Fruit fly (Drosophila melanogaster) whole organism, embryonic: ENCODE measurements around the gene CG31661.

ENCODE experiments used
- Ada2b ChIP-seq: fragments of 200-800 bp; sonication (Bioruptor generic); IDR thresholded peaks from 2 replicates; pipeline ENCODE4 v1.3.6; 2022; ENCODE audit warnings: missing biosample characterization, missing genetic modification characterization
- Adf1 ChIP-seq: fragments of 200-800 bp; sonication (Bioruptor generic); IDR thresholded peaks from 2 replicates; pipeline ENCODE4 v1.3.6; 2022; ENCODE audit warnings: missing biosample characterization, missing genetic modification characterization
- CG10565 ChIP-seq: fragments of 200-800 bp; sonication (Bioruptor generic); optimal IDR thresholded peaks from 3 replicates; lab custom pipeline; 2016; ENCODE audit warnings: missing biosample characterization, mild to moderate bottlenecking, missing genetic modification characterization
- CG11093 ChIP-seq: fragments of 200-800 bp; sonication (Bioruptor generic); IDR thresholded peaks from 3 replicates; pipeline ENCODE4 v1.3.6; 2022; ENCODE audit warnings: missing biosample characterization, missing genetic modification characterization
- CG11560 ChIP-seq: fragments of 200-800 bp; sonication (Bioruptor generic); IDR thresholded peaks from 3 replicates; pipeline ENCODE4 v1.3.6; 2022; ENCODE audit warnings: missing biosample characterization, missing genetic modification characterization
- CG12769 ChIP-seq: fragments of 200-800 bp; sonication (Bioruptor generic); optimal IDR thresholded peaks from 2 replicates; lab custom pipeline; 2019; ENCODE audit warnings: missing biosample characterization, mild to moderate bottlenecking, missing genetic modification characterization, moderate library complexity
- CG13624 ChIP-seq: fragments of 200-800 bp; sonication (Bioruptor generic); optimal IDR thresholded peaks from 2 replicates; lab custom pipeline; 2016; ENCODE audit warnings: missing biosample characterization, missing genetic modification characterization
- CG14050 ChIP-seq: fragments of 200-800 bp; sonication (Bioruptor generic); IDR thresholded peaks from 3 replicates; pipeline ENCODE4 v1.3.6; 2022; ENCODE audit warnings: missing biosample characterization, missing genetic modification characterization
- CG14710 ChIP-seq: fragments of 200-800 bp; sonication (Bioruptor generic); optimal IDR thresholded peaks from 3 replicates; lab custom pipeline; 2019; ENCODE audit warnings: missing biosample characterization, mild to moderate bottlenecking, missing genetic modification characterization, moderate library complexity
- CG15269 ChIP-seq: fragments of 200-800 bp; sonication (Bioruptor generic); optimal IDR thresholded peaks from 2 replicates; lab custom pipeline; 2018; ENCODE audit warnings: missing biosample characterization, mild to moderate bottlenecking, missing genetic modification characterization, moderate library complexity
- CG1529 ChIP-seq: fragments of 200-800 bp; sonication (Bioruptor generic); optimal IDR thresholded peaks from 3 replicates; lab custom pipeline; 2018; ENCODE audit warnings: missing biosample characterization, missing genetic modification characterization
- CG15479 ChIP-seq: fragments of 200-800 bp; sonication (Bioruptor generic); optimal IDR thresholded peaks from 3 replicates; lab custom pipeline; 2019; ENCODE audit warnings: missing biosample characterization, mild to moderate bottlenecking, missing genetic modification characterization, moderate library complexity
- CG1603 ChIP-seq: fragments of 200-800 bp; sonication (Bioruptor generic); optimal IDR thresholded peaks from 2 replicates; lab custom pipeline; 2019; ENCODE audit warnings: missing biosample characterization, mild to moderate bottlenecking, missing genetic modification characterization, moderate library complexity
- CG16815 ChIP-seq: fragments of 200-800 bp; sonication (Bioruptor generic); optimal IDR thresholded peaks from 3 replicates; lab custom pipeline; 2017; ENCODE audit warnings: missing biosample characterization, mild to moderate bottlenecking, missing genetic modification characterization
- CG17829 ChIP-seq: fragments of 200-800 bp; optimal IDR thresholded peaks from 2 replicates; lab custom pipeline; 2019; ENCODE audit warnings: missing biosample characterization, mild to moderate bottlenecking, missing genetic modification characterization, moderate library complexity
- CG2129 ChIP-seq: fragments of 200-800 bp; sonication (Bioruptor generic); IDR thresholded peaks from 2 replicates; pipeline ENCODE4 v1.3.6; 2022; ENCODE audit warnings: missing biosample characterization, missing genetic modification characterization; ENCODE audit not compliant: partially characterized antibody
- CG2712 ChIP-seq: fragments of 200-800 bp; optimal IDR thresholded peaks from 3 replicates; lab custom pipeline; 2019; ENCODE audit warnings: missing biosample characterization, mild to moderate bottlenecking, missing genetic modification characterization, moderate library complexity
- CG30431 ChIP-seq: fragments of 200-800 bp; sonication (Bioruptor generic); optimal IDR thresholded peaks from 2 replicates; lab custom pipeline; 2017; ENCODE audit warnings: missing biosample characterization, missing genetic modification characterization
- CG33557 ChIP-seq: fragments of 200-800 bp; sonication (Bioruptor generic); optimal IDR thresholded peaks from 2 replicates; lab custom pipeline; 2019; ENCODE audit warnings: missing biosample characterization, mild to moderate bottlenecking, missing genetic modification characterization, moderate library complexity
- CG34224 ChIP-seq: fragments of 200-800 bp; sonication (Bioruptor generic); IDR thresholded peaks from 3 replicates; pipeline ENCODE4 v1.3.6; 2022; ENCODE audit warnings: missing biosample characterization, missing genetic modification characterization; ENCODE audit not compliant: partially characterized antibody
- CG4404 ChIP-seq: fragments of 200-800 bp; sonication (Bioruptor generic); IDR thresholded peaks from 2 replicates; pipeline ENCODE4 v1.3.6; 2022; ENCODE audit warnings: missing biosample characterization, missing genetic modification characterization
- CG4820 ChIP-seq: fragments of 200-800 bp; sonication (Bioruptor generic); optimal IDR thresholded peaks from 3 replicates; lab custom pipeline; 2016; ENCODE audit warnings: missing biosample characterization, missing genetic modification characterization
- CG6175 ChIP-seq: fragments of 200-800 bp; sonication (Bioruptor generic); IDR thresholded peaks from 3 replicates; pipeline ENCODE4 v1.3.6; 2022; ENCODE audit warnings: missing biosample characterization, missing genetic modification characterization
- CG6254 ChIP-seq: fragments of 200-800 bp; sonication (Bioruptor generic); optimal IDR thresholded peaks from 3 replicates; lab custom pipeline; 2017; ENCODE audit warnings: mild to moderate bottlenecking, missing biosample characterization, missing genetic modification reagents, missing genetic modification characterization
- CG6791 ChIP-seq: fragments of 200-800 bp; sonication (Bioruptor generic); IDR thresholded peaks from 3 replicates; pipeline ENCODE4 v1.3.6; 2022; ENCODE audit warnings: missing biosample characterization, missing genetic modification characterization; ENCODE audit not compliant: partially characterized antibody
- CG7372 ChIP-seq: fragments of 200-800 bp; sonication (Bioruptor generic); IDR thresholded peaks from 2 replicates; pipeline ENCODE4 v1.3.6; 2022; ENCODE audit warnings: missing biosample characterization, missing genetic modification characterization
- Chrac-16 ChIP-seq: fragments of 200-800 bp; sonication (Bioruptor generic); optimal IDR thresholded peaks from 3 replicates; lab custom pipeline; 2016; ENCODE audit warnings: missing biosample characterization, missing genetic modification characterization
- D19A ChIP-seq: fragments of 200-800 bp; optimal IDR thresholded peaks from 3 replicates; lab custom pipeline; 2019; ENCODE audit warnings: missing biosample characterization, mild to moderate bottlenecking, missing genetic modification characterization, moderate library complexity
- Dfd ChIP-seq, 2 experiments: fragments of >200 bp; optimal IDR thresholded peaks; 2 replicates each; lab custom pipeline; 2017; ENCODE audit warnings: missing biosample characterization in 2 of 2, missing genetic modification characterization in 2 of 2
- E2f1 ChIP-seq: fragments of 200-800 bp; sonication (Bioruptor generic); IDR thresholded peaks from 2 replicates; pipeline ENCODE4 v1.3.6; 2022; ENCODE audit warnings: missing biosample characterization, missing genetic modification characterization
- HmgZ ChIP-seq: fragments of 200-800 bp; sonication (Bioruptor generic); optimal IDR thresholded peaks from 2 replicates; lab custom pipeline; 2018; ENCODE audit warnings: missing biosample characterization, mild to moderate bottlenecking, missing genetic modification characterization
- Jarid2 ChIP-seq: fragments of 200-800 bp; sonication (Bioruptor generic); optimal IDR thresholded peaks from 3 replicates; lab custom pipeline; 2017; ENCODE audit warnings: mild to moderate bottlenecking, missing biosample characterization, missing genetic modification reagents, missing genetic modification characterization
- Mrtf ChIP-seq: fragments of 200-800 bp; sonication (Bioruptor generic); IDR thresholded peaks from 3 replicates; pipeline ENCODE4 v1.3.6; 2022; ENCODE audit warnings: missing biosample characterization, missing genetic modification characterization
- NK7.1 ChIP-seq: fragments of 200-800 bp; sonication (Bioruptor generic); optimal IDR thresholded peaks from 3 replicates; lab custom pipeline; 2016; ENCODE audit warnings: missing biosample characterization, missing genetic modification characterization
- Rfx ChIP-seq: fragments of 200-800 bp; sonication (Bioruptor generic); IDR thresholded peaks from 2 replicates; pipeline ENCODE4 v1.3.6; 2022; ENCODE audit warnings: missing biosample characterization, missing genetic modification characterization
- Scr ChIP-seq: fragments of 200-800 bp; sonication (Bioruptor generic); IDR thresholded peaks from 2 replicates; pipeline ENCODE4 v1.3.6; 2022; ENCODE audit warnings: missing biosample characterization, missing genetic modification characterization; ENCODE audit not compliant: partially characterized antibody
- Ssrp ChIP-seq: fragments of 200-800 bp; sonication (Bioruptor generic); optimal IDR thresholded peaks from 2 replicates; lab custom pipeline; 2018; ENCODE audit warnings: missing biosample characterization, mild to moderate bottlenecking, missing genetic modification characterization, moderate library complexity
- Xrp1 ChIP-seq: fragments of 200-800 bp; sonication (Bioruptor generic); IDR thresholded peaks from 2 replicates; pipeline ENCODE4 v1.3.6; 2022; ENCODE audit warnings: missing biosample characterization, missing genetic modification characterization
- ci ChIP-seq: fragments of 200-800 bp; sonication (Bioruptor generic); IDR thresholded peaks from 3 replicates; pipeline ENCODE4 v1.3.6; 2022; ENCODE audit warnings: missing biosample characterization, missing genetic modification characterization
- dpn ChIP-seq, 2 experiments: fragments of 200-800 bp; sonication (Bioruptor generic); optimal IDR thresholded peaks; 3 replicates each; lab custom pipeline; 2016; ENCODE audit warnings: missing biosample characterization in 2 of 2, missing genetic modification characterization in 2 of 2
- fd96Cb ChIP-seq: fragments of 200-800 bp; sonication (Bioruptor generic); optimal IDR thresholded peaks from 2 replicates; lab custom pipeline; 2018; ENCODE audit warnings: missing biosample characterization, mild to moderate bottlenecking, missing genetic modification characterization, moderate library complexity
- gem ChIP-seq: fragments of 200-800 bp; sonication (Bioruptor generic); optimal IDR thresholded peaks from 2 replicates; lab custom pipeline; 2019; ENCODE audit warnings: missing biosample characterization, mild to moderate bottlenecking, missing genetic modification characterization, moderate library complexity
- gsb-n ChIP-seq: fragments of 200-800 bp; sonication (Bioruptor generic); optimal IDR thresholded peaks from 3 replicates; lab custom pipeline; 2018; ENCODE audit warnings: missing biosample characterization, mild to moderate bottlenecking, missing genetic modification characterization
- ken ChIP-seq: fragments of 200-800 bp; sonication (Bioruptor generic); IDR thresholded peaks from 3 replicates; pipeline ENCODE4 v1.3.6; 2022; ENCODE audit warnings: missing biosample characterization, missing genetic modification characterization
- lola ChIP-seq, 3 experiments: fragments of >200 bp in 2 of 3; fragments of 200-800 bp in 1 of 3; sonication (Bioruptor generic) in 1 of 3; optimal IDR thresholded peaks; 2 replicates each; lab custom pipeline; 2017 to 2019; ENCODE audit warnings: missing biosample characterization in 3 of 3, missing genetic modification characterization in 3 of 3, mild to moderate bottlenecking in 1 of 3, moderate library complexity in 1 of 3
- prd ChIP-seq, 3 experiments: fragments of >200 bp in 2 of 3; fragments of 200-800 bp in 1 of 3; sonication (Bioruptor generic) in 1 of 3; optimal IDR thresholded peaks in 2 of 3; IDR thresholded peaks in 1 of 3; 2 replicates in 2 of 3; 3 replicates in 1 of 3; pipeline versions ENCODE4 v1.3.6 to Lab custom; 2017 to 2022; ENCODE audit warnings: missing biosample characterization in 1 of 3, missing genetic modification characterization in 1 of 3
- sens ChIP-seq: fragments of 200-800 bp; sonication (Bioruptor generic); peaks from one replicate; lab custom pipeline; 2016; ENCODE audit warnings: missing biosample characterization, missing genetic modification characterization
- tio ChIP-seq: fragments of 200-800 bp; sonication (Bioruptor generic); optimal IDR thresholded peaks from 2 replicates; lab custom pipeline; 2017; ENCODE audit warnings: missing biosample characterization, missing genetic modification characterization, inconsistent platforms
- trem ChIP-seq: fragments of 200-800 bp; optimal IDR thresholded peaks from 3 replicates; lab custom pipeline; 2019; ENCODE audit warnings: missing biosample characterization, mild to moderate bottlenecking, missing genetic modification characterization, moderate library complexity
- vnd ChIP-seq: fragments of 200-800 bp; sonication (Bioruptor generic); IDR thresholded peaks from 3 replicates; pipeline ENCODE4 v1.3.6; 2022; ENCODE audit warnings: missing biosample characterization, missing genetic modification characterization; ENCODE audit not compliant: partially characterized antibody

The CG31661 gene

DNA sequence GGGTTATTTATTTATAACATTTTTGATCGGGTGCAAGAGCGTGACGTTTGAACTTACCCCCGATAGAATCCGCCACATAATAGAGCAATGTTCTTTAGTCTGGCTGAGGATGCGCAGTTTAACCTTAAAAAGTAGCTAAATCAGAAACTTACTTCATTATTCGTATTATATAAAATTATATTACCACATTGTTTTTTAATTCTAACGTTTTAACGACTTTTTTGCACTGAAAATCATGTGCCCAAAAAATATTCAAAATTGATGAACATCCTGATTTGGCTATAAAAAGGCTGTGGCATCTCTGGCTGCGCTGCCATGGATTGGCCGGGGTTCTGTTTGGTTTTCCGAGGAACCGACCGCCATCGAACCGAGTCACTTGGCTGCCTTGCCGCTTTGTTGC lies 27.0 kb upstream of the CG31661 start (continued):
- TF ChIP-seq CG34224 (GFP tag; lab: Robert Waterston, UW), result no peak
- TF ChIP-seq CG15269 (tag; lab: Kevin White, UChicago), result no peak
- no peak for TF ChIP-seq CG30431 (GFP tag; lab: Kevin White, UChicago)
- no peak for TF ChIP-seq fd96Cb (tag; lab: Kevin White, UChicago)
- no peak for TF ChIP-seq CG13624
- peak; percentile 15 for TF ChIP-seq Chrac-16 (GFP tag; lab: Kevin White, UChicago)
- TF ChIP-seq Scr (GFP tag; lab: Robert Waterston, UW), result no peak
- peak; percentile 7 for TF ChIP-seq CG1603
- TF ChIP-seq prd (optimal IDR thresholded peaks at IDR 0.05; lab: Kevin White, UChicago), result no peak
- peak; percentile 42; the same call in 2 of the 3 replicates for TF ChIP-seq prd (GFP tag; IDR thresholded peaks at IDR 0.05; lab: Robert Waterston, UW)
- no peak for TF ChIP-seq CG4820 (GFP tag; lab: Kevin White, UChicago)
- TF ChIP-seq gem (tag; lab: Kevin White, UChicago), result peak; percentile 60
- TF ChIP-seq CG16815, result no peak
- no peak for TF ChIP-seq trem
- TF ChIP-seq CG11560, result no peak
- no peak for TF ChIP-seq Mrtf (GFP tag; lab: Robert Waterston, UW)
- TF ChIP-seq CG14050 (GFP tag; lab: Robert Waterston, UW), result no peak
- TF ChIP-seq E2f1 (GFP tag; lab: Robert Waterston, UW), result no peak
- no peak for TF ChIP-seq CG11093 (GFP tag; lab: Robert Waterston, UW)
- peak; percentile 33 for TF ChIP-seq CG14710 (tag; lab: Kevin White, UChicago)
- no peak for TF ChIP-seq CG6254 (GFP tag; lab: Kevin White, UChicago)
- no peak for TF ChIP-seq CG15479 (GFP tag; lab: Kevin White, UChicago)
- TF ChIP-seq Ssrp, result peak; percentile 22
- no peak for TF ChIP-seq Adf1
- peak in 1 of 3 experiments; percentile 33 for TF ChIP-seq lola (GFP tag; optimal IDR thresholded peaks at IDR 0.05; lab: Kevin White, UChicago)
- TF ChIP-seq HmgZ (tag; lab: Kevin White, UChicago), result no peak
- TF ChIP-seq Jarid2, result no peak
- no peak for TF ChIP-seq CG12769 (tag; lab: Kevin White, UChicago)
- TF ChIP-seq CG7372 (GFP tag; lab: Robert Waterston, UW), result no peak
- TF ChIP-seq CG17829 (tag; lab: Kevin White, UChicago), result peak; percentile 45
- no peak for TF ChIP-seq CG1529 (GFP tag; lab: Kevin White, UChicago)
- TF ChIP-seq sens (GFP tag; lab: Kevin White, UChicago), result peak; percentile 58
- TF ChIP-seq CG6175 (GFP tag; lab: Robert Waterston, UW), result no peak
- peak; percentile 62 for TF ChIP-seq Xrp1 (GFP tag; lab: Robert Waterston, UW)
- peak; percentile 5; the same call in 1 of the 2 replicates for TF ChIP-seq Ada2b (GFP tag; lab: Robert Waterston, UW)
- TF ChIP-seq Dfd (GFP tag; optimal IDR thresholded peaks at IDR 0.05; lab: Kevin White, UChicago), result no peak
- TF ChIP-seq gsb-n (tag; lab: Kevin White, UChicago), result peak; percentile 2
- TF ChIP-seq ci (GFP tag; lab: Robert Waterston, UW), result peak; percentile 56; the same call in 1 of the 3 replicates
- peak; percentile 59 for TF ChIP-seq CG2712 (tag; lab: Kevin White, UChicago)
- no peak for TF ChIP-seq ken (GFP tag; lab: Robert Waterston, UW)
- TF ChIP-seq CG4404 (GFP tag; lab: Robert Waterston, UW), result 0 out of 2 replicates have a peak, but pooled peaks have one; percentile 20
- TF ChIP-seq CG2129 (GFP tag; lab: Robert Waterston, UW), result no peak
- no peak for TF ChIP-seq dpn (GFP tag; optimal IDR thresholded peaks at IDR 0.05; lab: Kevin White, UChicago)
- TF ChIP-seq CG6791 (GFP tag; lab: Robert Waterston, UW), result no peak
- no peak for TF ChIP-seq vnd (GFP tag; lab: Robert Waterston, UW)
- no peak for TF ChIP-seq CG10565 (GFP tag; lab: Kevin White, UChicago)
- no peak for TF ChIP-seq Rfx (GFP tag; lab: Robert Waterston, UW)
- no peak for TF ChIP-seq tio (GFP tag; lab: Kevin White, UChicago)
- peak; percentile 4 for TF ChIP-seq CG33557 (GFP tag; lab: Kevin White, UChicago)
- TF ChIP-seq NK7.1 (GFP tag; lab: Kevin White, UChicago), result no peak
- peak; percentile 30 for TF ChIP-seq D19A
